Worm (Caenorhabditis elegans) whole organism, L2 larva: ENCODE results near the gene cyp-34A7.

Source experiments
- C34F6.9 ChIP-seq: fragments of 150-350 bp; optimal IDR thresholded peaks from 2 replicates; lab custom pipeline; 2014; ENCODE audit warnings: missing biosample characterization, missing genetic modification characterization
- R02D3.7 ChIP-seq: fragments of 150-350 bp; optimal IDR thresholded peaks from 2 replicates; lab custom pipeline; 2014; ENCODE audit warnings: missing biosample characterization, missing genetic modification characterization
- Y55F3AM.14 ChIP-seq: fragments of 200-800 bp; sonication (Bioruptor generic); optimal IDR thresholded peaks from 2 replicates; lab custom pipeline; 2018; ENCODE audit warnings: mild to moderate bottlenecking, missing genetic modification characterization, missing compliant biosample characterization
- aly-2 ChIP-seq: fragments of 150-350 bp; optimal IDR thresholded peaks from 2 replicates; lab custom pipeline; 2014; ENCODE audit warnings: missing biosample characterization, missing genetic modification characterization
- ama-1 ChIP-seq: fragments of 150-350 bp; optimal IDR thresholded peaks from 2 replicates; lab custom pipeline; 2018; ENCODE audit warnings: inconsistent platforms
- ceh-16 ChIP-seq: fragments of 150-350 bp; optimal IDR thresholded peaks from 2 replicates; lab custom pipeline; 2014; ENCODE audit warnings: missing biosample characterization, missing genetic modification characterization
- ceh-82 ChIP-seq: fragments of 150-350 bp; optimal IDR thresholded peaks from 2 replicates; lab custom pipeline; 2014; ENCODE audit warnings: missing biosample characterization, missing genetic modification characterization
- crh-2 ChIP-seq: sonication (generic microtip); optimal IDR thresholded peaks from 2 replicates; lab custom pipeline; 2017; ENCODE audit warnings: missing biosample characterization, missing genetic modification characterization
- dmd-4 ChIP-seq: sonication (generic microtip); optimal IDR thresholded peaks from 2 replicates; lab custom pipeline; 2017; ENCODE audit warnings: missing biosample characterization, missing genetic modification characterization
- egl-27 ChIP-seq: sonication (generic microtip); optimal IDR thresholded peaks from 3 replicates; lab custom pipeline; 2017; ENCODE audit warnings: missing biosample characterization, missing genetic modification reagents, missing genetic modification characterization
- elt-1 ChIP-seq: fragments of 150-350 bp; optimal IDR thresholded peaks from 2 replicates; lab custom pipeline; 2014; ENCODE audit warnings: missing biosample characterization, missing genetic modification characterization
- fos-1 ChIP-seq: fragments of 150-350 bp; optimal IDR thresholded peaks from 2 replicates; lab custom pipeline; 2014; ENCODE audit warnings: missing biosample characterization, missing genetic modification characterization
- gmeb-1 ChIP-seq: fragments of 150-350 bp; optimal IDR thresholded peaks from 2 replicates; lab custom pipeline; 2014; ENCODE audit warnings: missing biosample characterization, missing genetic modification characterization
- lin-11 ChIP-seq: fragments of 150-350 bp; sonication (generic microtip); optimal IDR thresholded peaks from 2 replicates; lab custom pipeline; 2014; ENCODE audit warnings: missing biosample characterization, missing genetic modification characterization, inconsistent platforms, mixed read lengths
- lin-13 ChIP-seq: fragments of 150-350 bp; optimal IDR thresholded peaks from 2 replicates; lab custom pipeline; 2014; ENCODE audit warnings: missing biosample characterization, missing genetic modification reagents, missing genetic modification characterization
- mbf-1 ChIP-seq: sonication (generic microtip); optimal IDR thresholded peaks from 2 replicates; lab custom pipeline; 2017; ENCODE audit warnings: missing biosample characterization, missing genetic modification characterization
- mdl-1 ChIP-seq, 2 experiments: fragments of 150-350 bp in 1 of 2; sonication (generic microtip) in 1 of 2; optimal IDR thresholded peaks; 2 replicates each; lab custom pipeline; 2017; ENCODE audit warnings: missing biosample characterization in 2 of 2, missing genetic modification characterization in 2 of 2
- nhr-10 ChIP-seq: sonication (generic microtip); optimal IDR thresholded peaks from 2 replicates; lab custom pipeline; 2017; ENCODE audit warnings: missing biosample characterization, missing genetic modification characterization
- nhr-11 ChIP-seq: fragments of 150-350 bp; optimal IDR thresholded peaks from 2 replicates; lab custom pipeline; 2014; ENCODE audit warnings: missing biosample characterization, missing genetic modification characterization
- nhr-12 ChIP-seq: fragments of 150-350 bp; optimal IDR thresholded peaks from 2 replicates; lab custom pipeline; 2014; ENCODE audit warnings: missing biosample characterization, missing genetic modification characterization
- nhr-129 ChIP-seq: fragments of 150-350 bp; optimal IDR thresholded peaks from 2 replicates; lab custom pipeline; 2014; ENCODE audit warnings: missing biosample characterization, missing genetic modification characterization
- nhr-21 ChIP-seq: fragments of 150-350 bp; optimal IDR thresholded peaks from 2 replicates; lab custom pipeline; 2014; ENCODE audit warnings: missing biosample characterization, missing genetic modification characterization
- nhr-237 ChIP-seq: fragments of 150-350 bp; optimal IDR thresholded peaks from 2 replicates; lab custom pipeline; 2014; ENCODE audit warnings: missing biosample characterization, missing genetic modification characterization
- nhr-25 ChIP-seq: fragments of 150-350 bp; sonication (generic microtip); optimal IDR thresholded peaks from 3 replicates; lab custom pipeline; 2014; ENCODE audit warnings: missing biosample characterization, missing genetic modification characterization
- nhr-77 ChIP-seq: fragments of 150-350 bp; optimal IDR thresholded peaks from 2 replicates; lab custom pipeline; 2014; ENCODE audit warnings: missing biosample characterization, missing genetic modification characterization
- peb-1 ChIP-seq: fragments of 150-350 bp; optimal IDR thresholded peaks from 2 replicates; lab custom pipeline; 2014; ENCODE audit warnings: missing biosample characterization, missing genetic modification characterization
- sem-4 ChIP-seq: fragments of 150-350 bp; optimal IDR thresholded peaks from 2 replicates; lab custom pipeline; 2014; ENCODE audit warnings: missing biosample characterization, missing genetic modification reagents, missing genetic modification characterization
- skn-1 ChIP-seq: sonication (generic microtip); optimal IDR thresholded peaks from 2 replicates; lab custom pipeline; 2017; ENCODE audit warnings: missing biosample characterization, missing genetic modification characterization
- sma-3 ChIP-seq: sonication (generic microtip); optimal IDR thresholded peaks from 2 replicates; lab custom pipeline; 2016; ENCODE audit warnings: missing genetic modification reagents, missing genetic modification characterization, missing compliant biosample characterization
- sma-9 ChIP-seq, 2 experiments: fragments of 150-350 bp in 1 of 2; sonication (generic microtip) in 1 of 2; optimal IDR thresholded peaks; 2 replicates each; lab custom pipeline; 2014 to 2016; ENCODE audit warnings: missing genetic modification characterization in 2 of 2, mild to moderate bottlenecking in 1 of 2, missing biosample characterization in 1 of 2, missing compliant biosample characterization in 1 of 2, missing genetic modification reagents in 1 of 2, moderate library complexity in 1 of 2
- snpc-4 ChIP-seq: fragments of 150-350 bp; optimal IDR thresholded peaks from 2 replicates; lab custom pipeline; 2014; ENCODE audit warnings: missing biosample characterization, missing genetic modification characterization
- unc-39 ChIP-seq: fragments of 150-350 bp; optimal IDR thresholded peaks from 2 replicates; lab custom pipeline; 2014; ENCODE audit warnings: missing biosample characterization, missing genetic modification characterization
- unc-55 ChIP-seq: fragments of 150-350 bp; sonication (generic microtip); optimal IDR thresholded peaks from 3 replicates; lab custom pipeline; 2014; ENCODE audit warnings: missing biosample characterization, missing genetic modification reagents, missing genetic modification characterization
- unc-62 ChIP-seq: fragments of 150-350 bp; optimal IDR thresholded peaks from 2 replicates; lab custom pipeline; 2014; ENCODE audit warnings: missing biosample characterization, missing genetic modification reagents, missing genetic modification characterization
- zag-1 ChIP-seq: fragments of 150-350 bp; optimal IDR thresholded peaks from 2 replicates; lab custom pipeline; 2014; ENCODE audit warnings: missing biosample characterization, missing genetic modification characterization
- ztf-11 ChIP-seq: sonication (generic microtip); optimal IDR thresholded peaks from 2 replicates; lab custom pipeline; 2017; ENCODE audit warnings: missing biosample characterization, missing genetic modification characterization

Gene cyp-34A7

DNA sequence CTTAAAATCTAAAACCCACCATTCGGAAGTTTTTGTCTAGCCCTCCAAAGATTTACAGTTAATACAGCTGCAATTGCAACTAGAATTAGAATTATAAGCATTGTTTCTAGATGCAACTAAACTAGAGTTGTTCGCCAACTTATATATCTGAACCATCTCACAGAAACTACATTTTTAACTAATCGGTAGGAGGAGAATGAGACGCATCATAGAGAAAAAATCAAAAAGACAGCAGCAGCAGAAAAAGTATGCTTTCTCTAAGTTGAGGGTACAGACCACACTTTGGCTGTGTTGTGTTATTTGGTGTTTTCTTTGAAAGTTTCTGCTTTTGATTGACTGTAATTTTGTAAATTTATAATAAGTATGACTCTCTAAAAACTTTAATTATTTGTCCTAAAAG, at the start of gene cyp-34A7:
cyp-34A7 (minus strand) TSS at position 101 of the 400 bp plus-strand sequence.
- TF ChIP-seq peb-1, result no peak
- no peak for TF ChIP-seq gmeb-1
- no peak for TF ChIP-seq sem-4
- no peak for TF ChIP-seq ceh-16 (tag; lab: Kevin White, UChicago)
- no peak for TF ChIP-seq Y55F3AM.14 (GFP tag; lab: Kevin White, UChicago)

- TF ChIP-seq ztf-11 (tag; lab: Kevin White, UChicago), result no peak
- no peak for TF ChIP-seq nhr-12
- no peak for TF ChIP-seq zag-1
- no peak for TF ChIP-seq sem-4
- no peak for TF ChIP-seq aly-2 (tag; lab: Kevin White, UChicago)
- no peak for TF ChIP-seq sma-3 (GFP tag; lab: Kevin White, UChicago)
- no peak for TF ChIP-seq skn-1 (tag; lab: Kevin White, UChicago)
- no peak for TF ChIP-seq Y55F3AM.14 (GFP tag; lab: Kevin White, UChicago)
- TF ChIP-seq nhr-11 (tag; lab: Kevin White, UChicago), result no peak
- TF ChIP-seq nhr-25, result no peak
- TF ChIP-seq unc-39 (tag; lab: Kevin White, UChicago), result no peak
- no peak for TF ChIP-seq fos-1 (tag; lab: Kevin White, UChicago)
- TF ChIP-seq lin-11 (tag; lab: Kevin White, UChicago), result no peak
- no peak for TF ChIP-seq ceh-82 (tag; lab: Kevin White, UChicago)
- no peak for TF ChIP-seq peb-1
- TF ChIP-seq R02D3.7 (tag; lab: Kevin White, UChicago), result no peak
- TF ChIP-seq elt-1 (tag; lab: Kevin White, UChicago), result no peak
- no peak for TF ChIP-seq nhr-77 (tag; lab: Kevin White, UChicago)
- no peak for TF ChIP-seq nhr-237 (tag; lab: Kevin White, UChicago)
- no peak for TF ChIP-seq snpc-4 (tag; lab: Kevin White, UChicago)
These were observed 46.6 kb upstream of the cyp-34A7 start, which contains the start of gene srh-4 for ce11 chrV:4010170-4010569. TSS of gene srh-4 (plus strand) at chrV:4010470.

ce11 chrV:4007927-4008326, 44.3 kb upstream of the cyp-34A7 start, which contains the start of gene srh-7:
TSS of gene srh-7 (plus strand) at chrV:4008227.
- TF ChIP-seq unc-55 (GFP tag; lab: Kevin White, UChicago) (no peak), nhr-10 (tag; lab: Kevin White, UChicago) (no peak), crh-2 (tag; lab: Kevin White, UChicago) (no peak), unc-62 (GFP tag; lab: Kevin White, UChicago) (no peak), mbf-1 (no peak), nhr-237 (tag; lab: Kevin White, UChicago) (no peak)
- TF ChIP-seq, all 48 proteins: peak for 0

ce11 chrV:4005219-4005618, 41.6 kb upstream of the cyp-34A7 start, which contains the start of gene srh-8:
TSS of gene srh-8 (plus strand) at chrV:4005519.
- TF ChIP-seq mdl-1 (tag; optimal IDR thresholded peaks at IDR 0.05; lab: Kevin White, UChicago), result no peak
- TF ChIP-seq lin-13 (GFP tag; lab: Kevin White, UChicago), result no peak
- TF ChIP-seq C34F6.9 (tag; lab: Kevin White, UChicago), result no peak
- no peak for TF ChIP-seq skn-1 (tag; lab: Kevin White, UChicago)
- TF ChIP-seq ama-1 (lab: Kevin White, UChicago), result no peak
- no peak for TF ChIP-seq snpc-4 (tag; lab: Kevin White, UChicago)
- TF ChIP-seq lin-11 (tag; lab: Kevin White, UChicago), result no peak
- no peak for TF ChIP-seq peb-1
- no peak for TF ChIP-seq nhr-129
- TF ChIP-seq Y55F3AM.14 (GFP tag; lab: Kevin White, UChicago), result no peak
- TF ChIP-seq mbf-1, result no peak
- no peak for TF ChIP-seq nhr-21 (tag; lab: Kevin White, UChicago)
- TF ChIP-seq sma-3 (GFP tag; lab: Kevin White, UChicago), result no peak
- no peak for TF ChIP-seq R02D3.7 (tag; lab: Kevin White, UChicago)
- no peak for TF ChIP-seq gmeb-1
- no peak for TF ChIP-seq dmd-4 (tag; lab: Kevin White, UChicago)

- no peak for TF ChIP-seq C34F6.9 (tag; lab: Kevin White, UChicago)
- no peak for TF ChIP-seq nhr-237 (tag; lab: Kevin White, UChicago)
- no peak for TF ChIP-seq sma-9 (GFP tag; optimal IDR thresholded peaks at IDR 0.05; lab: Kevin White, UChicago)
- no peak for TF ChIP-seq sma-9 (tag; optimal IDR thresholded peaks at IDR 0.05; lab: Kevin White, UChicago)
- TF ChIP-seq dmd-4 (tag; lab: Kevin White, UChicago), result no peak
- no peak for TF ChIP-seq egl-27 (tag; lab: Kevin White, UChicago)
- TF ChIP-seq skn-1 (tag; lab: Kevin White, UChicago), result no peak
- no peak for TF ChIP-seq unc-55 (GFP tag; lab: Kevin White, UChicago)
- TF ChIP-seq, all 48 proteins: peak for 0
These were observed 41.0 kb upstream of the cyp-34A7 start for ce11 chrV:4004577-4004976.
